Worm (Caenorhabditis elegans): Measurements from ENCODE around the gene lin-14.

The lin-14 gene

ce11 chrX:11465215-11465614, at the start of gene lin-14 (continued):
- TF ChIP-seq fos-1 (tag; optimal IDR thresholded peaks at IDR 0.05) (no peak), spr-1 (tag; optimal IDR thresholded peaks at IDR 0.05) (peak; percentile 1), unc-39 (tag; optimal IDR thresholded peaks at IDR 0.05) (no peak), dpl-1 (GFP tag; optimal IDR thresholded peaks at IDR 0.05) (peak; percentile 29), ama-1 (optimal IDR thresholded peaks at IDR 0.05) (no peak), madf-9 (GFP tag; conservative IDR thresholded peaks at IDR 0.05) (0 out of 2 replicates have a peak, but pooled peaks have one; percentile 31), dmd-8 (GFP tag; IDR thresholded peaks at IDR 0.05) (no peak), dve-1 (tag; optimal IDR thresholded peaks at IDR 0.05; ENCODE audit: insufficient read depth) (peak; percentile 76), zfp-2 (tag; optimal IDR thresholded peaks at IDR 0.05) (no peak), daf-12 (tag; optimal IDR thresholded peaks at IDR 0.05) (no peak), arid-1 (GFP tag; conservative IDR thresholded peaks at IDR 0.05) (no peak), nhr-102 (tag; optimal IDR thresholded peaks at IDR 0.05) (peak; percentile 18), Y5F2A.4 (GFP tag; optimal IDR thresholded peaks at IDR 0.05) (no peak), Y75B8A.6 (GFP tag; IDR thresholded peaks at IDR 0.05) (no peak), rbr-2 (tag; optimal IDR thresholded peaks at IDR 0.05) (peak; percentile 54), fkh-10 (GFP tag; optimal IDR thresholded peaks at IDR 0.05) (no peak), hif-1 (tag; optimal IDR thresholded peaks at IDR 0.05) (peak in 1 of 2 experiments; percentile 29), snpc-1.2 (GFP tag; IDR thresholded peaks at IDR 0.05) (no peak), nhr-10 (tag; optimal IDR thresholded peaks at IDR 0.05) (no peak), lin-13 (GFP tag; optimal IDR thresholded peaks at IDR 0.05) (no peak), daf-19 (GFP tag; conservative IDR thresholded peaks at IDR 0.05) (no peak), mxl-2 (GFP tag; conservative IDR thresholded peaks at IDR 0.05) (no peak), lim-7 (GFP tag; IDR thresholded peaks at IDR 0.05) (no peak), php-3 (GFP tag; IDR thresholded peaks at IDR 0.05) (no peak), mdl-1 (tag; optimal IDR thresholded peaks at IDR 0.05) (peak; percentile 47 to 69), hlh-30 (tag; optimal IDR thresholded peaks at IDR 0.05; ENCODE audit: insufficient read depth) (peak; percentile 83), nhr-76 (tag; optimal IDR thresholded peaks at IDR 0.05) (no peak), ceh-44 (GFP tag; IDR thresholded peaks at IDR 0.05) (no peak), ZK337.2 (GFP tag; IDR thresholded peaks at IDR 0.05) (no peak), F49E8.2 (tag; optimal IDR thresholded peaks at IDR 0.05; ENCODE audit: borderline replicate concordance) (no peak), D1046.2 (GFP tag; IDR thresholded peaks at IDR 0.05) (0 out of 2 replicates have a peak, but pooled peaks have one; percentile 35), spr-3 (GFP tag; optimal IDR thresholded peaks at IDR 0.05) (no peak), vab-7 (GFP tag; IDR thresholded peaks at IDR 0.05) (no peak), unc-130 (GFP tag; optimal IDR thresholded peaks at IDR 0.05) (no peak), mxl-3 (GFP tag; optimal IDR thresholded peaks at IDR 0.05) (peak; percentile 91), zip-2 (tag; optimal IDR thresholded peaks at IDR 0.05) (no peak), nhr-111 (GFP tag; optimal IDR thresholded peaks at IDR 0.05) (no peak), lin-39 (tag; optimal IDR thresholded peaks at IDR 0.05) (no peak), zfp-3 (GFP tag; conservative IDR thresholded peaks at IDR 0.05) (no peak), jun-1 (tag; optimal IDR thresholded peaks at IDR 0.05) (no peak), lin-38 (GFP tag; IDR thresholded peaks at IDR 0.05) (peak; percentile 16; the same call in 1 of the 2 replicates), duxl-1 (tag; optimal IDR thresholded peaks at IDR 0.05; ENCODE audit: poor library complexity) (no peak), tra-1 (GFP tag; IDR thresholded peaks at IDR 0.05) (peak; percentile 64; the same call in 1 of the 2 replicates), zag-1 (tag; optimal IDR thresholded peaks at IDR 0.05) (no peak), madf-5 (GFP tag; IDR thresholded peaks at IDR 0.05) (no peak), egl-43 (GFP tag; IDR thresholded peaks at IDR 0.05) (0 out of 2 replicates have a peak, but pooled peaks have one; percentile 33), ceh-82 (tag; optimal IDR thresholded peaks at IDR 0.05) (no peak), pha-4 (GFP tag; IDR thresholded peaks at IDR 0.05) (peak; percentile 64), pha-4 (tag; optimal IDR thresholded peaks at IDR 0.05) (peak; percentile 59), ceh-62 (tag; optimal IDR thresholded peaks at IDR 0.05) (no peak), T26A8.4 (GFP tag; IDR thresholded peaks at IDR 0.05) (0 out of 2 replicates have a peak, but pooled peaks have one; percentile 45), ztf-7 (tag; optimal IDR thresholded peaks at IDR 0.05) (no peak)

All from whole organism, L4 larva.